Fruit fly (Drosophila melanogaster) whole organism, wandering third instar larva: Measurements from ENCODE around the gene gammaSnap2.

Source experiments
- CrebA ChIP-seq: fragments of 200-800 bp; sonication (Bioruptor generic); optimal IDR thresholded peaks from 2 replicates; lab custom pipeline; 2016; ENCODE audit warnings: missing biosample characterization, mild to moderate bottlenecking, missing genetic modification characterization, borderline replicate concordance
- OdsH ChIP-seq: fragments of 200-800 bp; sonication (Bioruptor generic); optimal IDR thresholded peaks from 2 replicates; lab custom pipeline; 2016; ENCODE audit warnings: missing biosample characterization, mild to moderate bottlenecking, missing genetic modification characterization
- Vsx2 ChIP-seq: fragments of 200-300, 225-300 bp; sonication (Bioruptor generic); optimal IDR thresholded peaks from 2 replicates; lab custom pipeline; 2018; ENCODE audit warnings: missing biosample characterization, missing genetic modification characterization; ENCODE audit not compliant: partially characterized antibody
- h ChIP-seq: fragments of 200-800 bp; sonication (Bioruptor generic); optimal IDR thresholded peaks from 3 replicates; lab custom pipeline; 2016; ENCODE audit warnings: missing biosample characterization, mild to moderate bottlenecking, missing genetic modification characterization
- psq ChIP-seq: fragments of 200-800 bp; sonication (Bioruptor generic); optimal IDR thresholded peaks from 3 replicates; lab custom pipeline; 2017; ENCODE audit warnings: missing biosample characterization, mild to moderate bottlenecking, missing genetic modification characterization, moderate library complexity
- usp ChIP-seq: fragments of >200 bp; optimal IDR thresholded peaks from 2 replicates; lab custom pipeline; 2017; ENCODE audit warnings: missing biosample characterization, missing genetic modification characterization
- woc ChIP-seq: sonication (Bioruptor generic); optimal IDR thresholded peaks from 2 replicates; lab custom pipeline; 2016; ENCODE audit warnings: missing biosample characterization, mild to moderate bottlenecking, missing genetic modification characterization

- TF ChIP-seq psq (GFP tag; lab: Kevin White, UChicago) (no peak), usp (GFP tag; lab: Kevin White, UChicago) (no peak), CrebA (no peak), h (GFP tag; lab: Kevin White, UChicago) (no peak), OdsH (GFP tag; lab: Kevin White, UChicago) (no peak), Vsx2 (GFP tag; lab: Kevin White, UChicago) (no peak), woc (GFP tag; lab: Kevin White, UChicago) (no peak)
These were observed 7.5 kb downstream of the gammaSnap2 start for dm6 chr3R:10113746-10114145.
